Worm (Caenorhabditis elegans) whole organism, dauer: Measurements from ENCODE around the gene mrpl-41.

Experiments used
- unc-62 ChIP-seq: sonication (generic microtip); optimal IDR thresholded peaks from 2 replicates; lab custom pipeline; 2017; ENCODE audit warnings: missing biosample characterization, missing genetic modification reagents, missing genetic modification characterization

The mrpl-41 gene

ce11 chrII:288705-289205 is at the start of gene mrpl-41:
TSS of gene mrpl-41 (plus strand) at chrII:288939.
- TF ChIP-seq unc-62 (GFP tag; lab: Kevin White, UChicago): no peak

- no peak for TF ChIP-seq unc-62 (GFP tag; lab: Kevin White, UChicago)
These were observed 48.7 kb upstream of the mrpl-41 start for ce11 chrII:240043-240442.

ce11 chrII:247736-248135 is 41.0 kb upstream of the mrpl-41 start:
- TF ChIP-seq unc-62 (GFP tag; lab: Kevin White, UChicago): no peak

- TF ChIP-seq unc-62 (GFP tag; lab: Kevin White, UChicago): no peak
These were observed 33.6 kb upstream of the mrpl-41 start for ce11 chrII:255124-255523.

- TF ChIP-seq unc-62 (GFP tag; lab: Kevin White, UChicago): no peak
These were observed 31.2 kb upstream of the mrpl-41 start, which contains the start of gene cat-2 for ce11 chrII:257519-257918. TSS of gene cat-2 (plus strand) at chrII:257819.

- no peak for TF ChIP-seq unc-62 (GFP tag; lab: Kevin White, UChicago)
These were observed 25.2 kb upstream of the mrpl-41 start, which contains the start of gene scc-2 for ce11 chrII:263563-263962. TSS of gene scc-2 (minus strand) at chrII:263663.

ce11 chrII:264053-264452 is 24.7 kb upstream of the mrpl-41 start, which contains the start of gene B0432.14:
TSS of gene B0432.14 (plus strand) at chrII:264353.
- no peak for TF ChIP-seq unc-62 (GFP tag; lab: Kevin White, UChicago)

- TF ChIP-seq unc-62 (GFP tag; lab: Kevin White, UChicago): no peak
These were observed 14.9 kb upstream of the mrpl-41 start, which contains the start of gene B0432.7 for ce11 chrII:273872-274271. TSS of gene B0432.7 (minus strand) at chrII:273972.

ce11 chrII:278636-279035 is 10.1 kb upstream of the mrpl-41 start, which contains the start of gene B0432.8:
TSS of gene B0432.8 (minus strand) at chrII:278736.
- TF ChIP-seq unc-62 (GFP tag; lab: Kevin White, UChicago): no peak

- TF ChIP-seq unc-62 (GFP tag; lab: Kevin White, UChicago): no peak
These were observed 6.3 kb upstream of the mrpl-41 start, which contains the start of gene trul-1 for ce11 chrII:282483-282882. TSS of gene trul-1 (minus strand) at chrII:282583.

ce11 chrII:283594-283993 is 5.1 kb upstream of the mrpl-41 start, which contains the start of gene B0432.9:
TSS of gene B0432.9 (minus strand) at chrII:283694.
- TF ChIP-seq unc-62 (GFP tag; lab: Kevin White, UChicago): no peak

ce11 chrII:285627-286550 is 2.9 kb upstream of the mrpl-41 start, which contains the start of gene B0432.10:
TSS of gene B0432.10 (minus strand) at chrII:286275.
- TF ChIP-seq unc-62 (GFP tag; lab: Kevin White, UChicago): no peak

ce11 chrII:286551-286724 is 2.3 kb upstream of the mrpl-41 start, which contains the start of gene misc-1:
TSS of gene misc-1 (plus strand) at chrII:286625.
- TF ChIP-seq unc-62 (GFP tag; lab: Kevin White, UChicago): no peak

- no peak for TF ChIP-seq unc-62 (GFP tag; lab: Kevin White, UChicago)
These were observed 1.5 kb downstream of the mrpl-41 start, which contains the start of gene djr-1.1 for ce11 chrII:290282-290681. TSS of gene djr-1.1 (plus strand) at chrII:290582.

- TF ChIP-seq unc-62 (GFP tag; lab: Kevin White, UChicago): no peak
These were observed 5.9 kb downstream of the mrpl-41 start, which contains the start of gene B0432.11 for ce11 chrII:294606-295005. TSS of gene B0432.11 (minus strand) at chrII:294706.

ce11 chrII:296911-297440 is 8.2 kb downstream of the mrpl-41 start, which contains the start of the genes clec-117 and B0432.1:
TSS of gene clec-117 (minus strand) at chrII:297011.
TSS of gene B0432.1 (plus strand) at chrII:297390.
- no peak for TF ChIP-seq unc-62 (GFP tag; lab: Kevin White, UChicago)
